Fruit fly (Drosophila melanogaster) whole organism, embryonic: ENCODE results near the gene CG31871.

Source experiments
- Atf-2 ChIP-seq: fragments of 200-800 bp; sonication (Bioruptor generic); optimal IDR thresholded peaks from 2 replicates; lab custom pipeline; 2016; ENCODE audit warnings: missing biosample characterization, missing genetic modification characterization
- B-H2 ChIP-seq: fragments of 200-800 bp; sonication (Bioruptor generic); optimal IDR thresholded peaks from 2 replicates; lab custom pipeline; 2018; ENCODE audit warnings: missing biosample characterization, mild to moderate bottlenecking, missing genetic modification characterization
- CG11560 ChIP-seq: fragments of 200-800 bp; sonication (Bioruptor generic); IDR thresholded peaks from 3 replicates; pipeline ENCODE4 v1.3.6; 2022; ENCODE audit warnings: missing biosample characterization, missing genetic modification characterization
- CG11695 ChIP-seq: fragments of 200-800 bp; sonication (Bioruptor generic); IDR thresholded peaks from 3 replicates; pipeline ENCODE4 v1.3.6; 2022; ENCODE audit warnings: missing biosample characterization, missing genetic modification characterization
- CG13894 ChIP-seq: fragments of 200-800 bp; sonication (Bioruptor generic); optimal IDR thresholded peaks from 3 replicates; lab custom pipeline; 2018; ENCODE audit warnings: missing biosample characterization, mild to moderate bottlenecking, missing genetic modification characterization, moderate library complexity
- CG15514 ChIP-seq: fragments of 200-800 bp; sonication (Bioruptor generic); optimal IDR thresholded peaks from 3 replicates; lab custom pipeline; 2017; ENCODE audit warnings: missing biosample characterization, missing genetic modification characterization, mild to moderate bottlenecking, moderate library complexity, missing genetic modification reagents
- CG1647 ChIP-seq: fragments of 200-800 bp; sonication (Bioruptor generic); optimal IDR thresholded peaks from 3 replicates; lab custom pipeline; 2016; ENCODE audit warnings: missing biosample characterization, missing genetic modification characterization
- CG17568 ChIP-seq: fragments of 200-800 bp; sonication (Bioruptor generic); optimal IDR thresholded peaks from 2 replicates; lab custom pipeline; 2018; ENCODE audit warnings: missing biosample characterization, mild to moderate bottlenecking, missing genetic modification characterization, moderate library complexity
- CG1792 ChIP-seq: fragments of 200-800 bp; sonication (Bioruptor generic); optimal IDR thresholded peaks from 2 replicates; lab custom pipeline; 2016; ENCODE audit warnings: missing biosample characterization, missing genetic modification characterization
- CG2116 ChIP-seq: fragments of 200-800 bp; sonication (Bioruptor generic); optimal IDR thresholded peaks from 3 replicates; lab custom pipeline; 2018; ENCODE audit warnings: missing biosample characterization, mild to moderate bottlenecking, missing genetic modification characterization
- CG32767 ChIP-seq: fragments of 200-800 bp; sonication (Bioruptor generic); IDR thresholded peaks from 2 replicates; pipeline ENCODE4 v1.3.6; 2022; ENCODE audit warnings: missing biosample characterization, missing genetic modification characterization
- CG34422 ChIP-seq: fragments of 200-800 bp; sonication (Bioruptor generic); IDR thresholded peaks from 3 replicates; pipeline ENCODE4 v1.3.6; 2022; ENCODE audit warnings: missing biosample characterization, missing genetic modification characterization
- CG4820 ChIP-seq: fragments of 200-800 bp; sonication (Bioruptor generic); optimal IDR thresholded peaks from 3 replicates; lab custom pipeline; 2016; ENCODE audit warnings: missing biosample characterization, missing genetic modification characterization
- CG5953 ChIP-seq: fragments of 200-800 bp; sonication (Bioruptor generic); IDR thresholded peaks from 2 replicates; pipeline ENCODE4 v1.3.6; 2022; ENCODE audit warnings: missing biosample characterization, missing genetic modification characterization
- CG9817 ChIP-seq: fragments of 200-800 bp; sonication (Bioruptor generic); optimal IDR thresholded peaks from 2 replicates; lab custom pipeline; 2018; ENCODE audit warnings: missing biosample characterization, mild to moderate bottlenecking, missing genetic modification characterization, moderate library complexity
- Dbx ChIP-seq: fragments of 200-800 bp; sonication (Bioruptor generic); IDR thresholded peaks from 3 replicates; pipeline ENCODE4 v1.3.6; 2022; ENCODE audit warnings: missing biosample characterization, missing genetic modification characterization
- Dek ChIP-seq: fragments of 200-800 bp; sonication (Bioruptor generic); optimal IDR thresholded peaks from 3 replicates; lab custom pipeline; 2019; ENCODE audit warnings: missing biosample characterization, mild to moderate bottlenecking, missing genetic modification characterization, moderate library complexity
- Fer2 ChIP-seq: fragments of 200-800 bp; sonication (Bioruptor generic); optimal IDR thresholded peaks from 2 replicates; lab custom pipeline; 2018; ENCODE audit warnings: missing biosample characterization, mild to moderate bottlenecking, missing genetic modification characterization, moderate library complexity
- Fer3 ChIP-seq: fragments of 200-800 bp; sonication (Bioruptor generic); optimal IDR thresholded peaks from 2 replicates; lab custom pipeline; 2018; ENCODE audit warnings: missing biosample characterization, mild to moderate bottlenecking, missing genetic modification characterization, moderate library complexity
- Jarid2 ChIP-seq: fragments of 200-800 bp; sonication (Bioruptor generic); optimal IDR thresholded peaks from 3 replicates; lab custom pipeline; 2017; ENCODE audit warnings: mild to moderate bottlenecking, missing biosample characterization, missing genetic modification reagents, missing genetic modification characterization
- Nf-YA ChIP-seq: fragments of 200-800 bp; sonication (Bioruptor generic); IDR thresholded peaks from 2 replicates; pipeline ENCODE4 v1.3.6; 2022; ENCODE audit warnings: missing biosample characterization, missing genetic modification characterization
- Optix ChIP-seq: fragments of 200-800 bp; sonication (Bioruptor generic); IDR thresholded peaks from 3 replicates; pipeline ENCODE4 v1.3.6; 2022; ENCODE audit warnings: missing biosample characterization, missing genetic modification characterization
- Stat92E ChIP-seq, 3 experiments: fragments of >200 bp in 2 of 3; fragments of 200-800 bp in 1 of 3; sonication (Bioruptor generic) in 1 of 3; optimal IDR thresholded peaks; 2 replicates each; lab custom pipeline; 2017 to 2019; ENCODE audit warnings: missing biosample characterization in 3 of 3, missing genetic modification characterization in 3 of 3, mild to moderate bottlenecking in 1 of 3, moderate library complexity in 1 of 3
- Taf1 ChIP-seq: fragments of 200-800 bp; sonication (Bioruptor generic); IDR thresholded peaks from 2 replicates; pipeline ENCODE4 v1.3.6; 2022; ENCODE audit warnings: missing biosample characterization, missing genetic modification characterization
- cas ChIP-seq: fragments of 200-800 bp; sonication (Bioruptor generic); IDR thresholded peaks from 2 replicates; pipeline ENCODE4 v1.3.6; 2022; ENCODE audit warnings: missing biosample characterization, missing genetic modification characterization
- caup ChIP-seq: fragments of 200-800 bp; sonication (Bioruptor generic); optimal IDR thresholded peaks from 3 replicates; lab custom pipeline; 2017; ENCODE audit warnings: missing biosample characterization, mild to moderate bottlenecking, missing genetic modification characterization, moderate library complexity; ENCODE audit not compliant: severe bottlenecking
- chm ChIP-seq: fragments of 200-800 bp; sonication (Bioruptor generic); IDR thresholded peaks from 2 replicates; pipeline ENCODE4 v1.3.6; 2022; ENCODE audit warnings: missing biosample characterization, missing genetic modification characterization
- crc ChIP-seq: fragments of 200-800 bp; sonication (Bioruptor generic); optimal IDR thresholded peaks from 2 replicates; lab custom pipeline; 2016; ENCODE audit warnings: missing biosample characterization, missing genetic modification characterization
- crol ChIP-seq: fragments of 200-800 bp; sonication (Bioruptor generic); IDR thresholded peaks from 2 replicates; pipeline ENCODE4 v1.3.6; 2022; ENCODE audit warnings: missing biosample characterization, missing genetic modification characterization
- crp ChIP-seq, 2 experiments: fragments of 200-800 bp; sonication (Bioruptor generic); optimal IDR thresholded peaks; 2 replicates in 1 of 2; 3 replicates in 1 of 2; lab custom pipeline; 2017; ENCODE audit warnings: missing biosample characterization in 2 of 2, missing genetic modification characterization in 2 of 2, mild to moderate bottlenecking in 1 of 2, moderate library complexity in 1 of 2
- cwo ChIP-seq: fragments of 200-800 bp; sonication (Bioruptor generic); optimal IDR thresholded peaks from 3 replicates; lab custom pipeline; 2017; ENCODE audit warnings: missing biosample characterization, missing genetic modification characterization, mild to moderate bottlenecking, moderate library complexity, missing genetic modification reagents
- dan ChIP-seq: fragments of 200-800 bp; sonication (Bioruptor generic); IDR thresholded peaks from 2 replicates; pipeline ENCODE4 v1.3.6; 2022; ENCODE audit warnings: missing biosample characterization, missing genetic modification characterization
- dysf ChIP-seq: fragments of 200-800 bp; sonication (Bioruptor generic); IDR thresholded peaks from 3 replicates; pipeline ENCODE4 v1.3.6; 2022; ENCODE audit warnings: missing biosample characterization, missing genetic modification characterization
- gem ChIP-seq: fragments of 200-800 bp; sonication (Bioruptor generic); optimal IDR thresholded peaks from 2 replicates; lab custom pipeline; 2019; ENCODE audit warnings: missing biosample characterization, mild to moderate bottlenecking, missing genetic modification characterization, moderate library complexity
- gsb ChIP-seq: fragments of 200-800 bp; sonication (Bioruptor generic); IDR thresholded peaks from 2 replicates; pipeline ENCODE4 v1.3.6; 2022; ENCODE audit warnings: missing biosample characterization, missing genetic modification characterization
- hbn ChIP-seq: fragments of 200-800 bp; sonication (Bioruptor generic); IDR thresholded peaks from 2 replicates; pipeline ENCODE4 v1.3.6; 2022; ENCODE audit warnings: missing biosample characterization, missing genetic modification characterization; ENCODE audit not compliant: partially characterized antibody
- hth ChIP-seq: fragments of >200 bp; optimal IDR thresholded peaks from 2 replicates; lab custom pipeline; 2017; ENCODE audit warnings: inconsistent platforms
- insv ChIP-seq, 2 experiments: fragments of 200-800 bp; sonication (Bioruptor generic); optimal IDR thresholded peaks; 3 replicates each; lab custom pipeline; 2016 to 2018; ENCODE audit warnings: missing biosample characterization in 2 of 2, missing genetic modification characterization in 2 of 2
- jumu ChIP-seq: fragments of 200-800 bp; sonication (Bioruptor generic); optimal IDR thresholded peaks from 3 replicates; lab custom pipeline; 2016; ENCODE audit warnings: missing biosample characterization, missing genetic modification characterization
- lmd ChIP-seq: fragments of 200-800 bp; sonication (Bioruptor generic); IDR thresholded peaks from 2 replicates; pipeline ENCODE4 v1.3.6; 2022; ENCODE audit warnings: missing biosample characterization, missing genetic modification characterization
- p53 ChIP-seq: fragments of 200-800 bp; sonication (Bioruptor generic); optimal IDR thresholded peaks from 2 replicates; lab custom pipeline; 2016; ENCODE audit warnings: missing biosample characterization, missing genetic modification characterization
- peb ChIP-seq: fragments of 200-800 bp; sonication (Bioruptor generic); IDR thresholded peaks from 2 replicates; pipeline ENCODE4 v1.3.6; 2022; ENCODE audit warnings: missing biosample characterization, missing genetic modification characterization
- phol ChIP-seq: fragments of 200-800 bp; sonication (Bioruptor generic); optimal IDR thresholded peaks from 3 replicates; lab custom pipeline; 2018; ENCODE audit warnings: missing biosample characterization, mild to moderate bottlenecking, missing genetic modification characterization, moderate library complexity
- ro ChIP-seq: fragments of 200-800 bp; sonication (Bioruptor generic); IDR thresholded peaks from 2 replicates; pipeline ENCODE4 v1.3.6; 2022; ENCODE audit warnings: missing biosample characterization, missing genetic modification characterization
- sna ChIP-seq: fragments of 200-800 bp; sonication (Bioruptor generic); IDR thresholded peaks from 2 replicates; pipeline ENCODE4 v1.3.6; 2022; ENCODE audit warnings: missing biosample characterization, missing genetic modification characterization; ENCODE audit not compliant: partially characterized antibody
- sr ChIP-seq: fragments of 200-800 bp; sonication (Bioruptor generic); IDR thresholded peaks from 3 replicates; pipeline ENCODE4 v1.3.6; 2022; ENCODE audit warnings: missing biosample characterization, missing genetic modification characterization
- tgo ChIP-seq: fragments of 200-800 bp; sonication (Bioruptor generic); IDR thresholded peaks from 3 replicates; pipeline ENCODE4 v1.3.6; 2022; ENCODE audit warnings: missing biosample characterization, missing genetic modification characterization
- tup ChIP-seq: fragments of 200-800 bp; sonication (Bioruptor generic); optimal IDR thresholded peaks from 2 replicates; lab custom pipeline; 2016; ENCODE audit warnings: missing biosample characterization, mild to moderate bottlenecking, missing genetic modification characterization, moderate library complexity

The CG31871 gene

DNA sequence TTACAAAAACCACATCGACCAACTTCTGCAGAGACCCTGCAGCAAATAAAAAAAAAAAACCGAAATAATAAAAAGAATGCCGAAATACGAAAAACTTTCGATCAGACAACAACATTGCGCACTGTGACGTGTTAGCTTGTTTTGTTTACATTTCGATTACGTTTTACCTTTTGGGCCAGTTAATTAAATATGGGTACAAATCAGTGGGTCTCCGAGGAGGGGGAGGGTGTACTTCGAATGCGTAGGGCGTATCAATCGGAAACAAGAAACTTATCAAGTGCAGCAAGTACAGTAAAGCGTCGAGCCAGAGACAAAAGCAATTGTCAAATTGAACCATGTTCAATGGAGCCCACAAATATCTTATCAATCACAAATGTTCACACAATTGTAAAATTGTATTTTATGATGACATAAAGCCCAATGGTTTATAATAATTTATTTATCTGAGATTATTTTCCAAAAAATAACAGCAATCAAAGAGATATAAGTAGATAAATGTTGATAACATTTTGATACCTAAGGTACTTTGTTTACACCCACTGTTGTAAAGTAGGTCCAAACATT lies 39.7 kb downstream of the CG31871 start, which contains the start of gene Lip1 (continued):
- TF ChIP-seq hbn (GFP tag; lab: Robert Waterston, UW): no peak
- TF ChIP-seq gsb (GFP tag; lab: Robert Waterston, UW): no peak
- no peak for TF ChIP-seq peb (GFP tag; lab: Robert Waterston, UW)
- TF ChIP-seq Dbx (GFP tag; lab: Robert Waterston, UW): no peak
- no peak for TF ChIP-seq cas (GFP tag; lab: Robert Waterston, UW)
- no peak for TF ChIP-seq CG1647 (GFP tag; lab: Kevin White, UChicago)
- no peak for TF ChIP-seq hth (lab: Kevin White, UChicago)
- no peak for TF ChIP-seq Fer3 (tag; lab: Kevin White, UChicago)
- no peak for TF ChIP-seq p53
- TF ChIP-seq, all 482 proteins: peak for 9

DNA sequence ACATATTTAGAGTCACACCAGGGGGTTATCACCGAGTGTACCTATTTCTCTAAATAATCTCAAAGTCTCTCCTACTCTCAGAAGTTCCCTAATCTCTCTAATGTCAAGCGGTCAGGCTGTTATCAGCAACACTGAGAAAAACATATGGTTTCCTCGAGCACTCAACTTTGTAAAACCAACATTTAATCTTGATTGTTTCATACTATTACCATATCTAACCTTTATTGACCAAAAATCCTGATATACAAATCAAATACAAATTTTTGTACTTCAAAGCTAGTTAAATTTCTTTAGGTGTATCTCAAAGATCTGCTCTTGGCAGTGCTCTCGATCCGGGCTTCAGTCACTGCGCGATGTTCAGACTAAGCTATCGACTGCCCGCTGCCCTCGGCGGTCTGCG lies 41.4 kb downstream of the CG31871 start, which contains the start of gene CG6415:
CG6415 (plus strand) TSS at position 341 of the 400 bp plus-strand sequence.
- peak; percentile 71 for TF ChIP-seq CG1792 (GFP tag; lab: Kevin White, UChicago)
- peak; percentile 79 for TF ChIP-seq phol
- peak; percentile 44 for TF ChIP-seq CG15514
- TF ChIP-seq CG32767: peak; percentile 21; the same call in 1 of the 2 replicates
- TF ChIP-seq dysf (GFP tag; lab: Robert Waterston, UW): peak; percentile 80
- TF ChIP-seq CG11695 (GFP tag; lab: Robert Waterston, UW): peak; percentile 81; the same call in 2 of the 3 replicates
- TF ChIP-seq lmd (GFP tag; lab: Robert Waterston, UW): peak; percentile 74
- TF ChIP-seq crp (GFP tag; optimal IDR thresholded peaks at IDR 0.05; lab: Kevin White, UChicago): peak in 1 of 2 experiments; percentile 10
- TF ChIP-seq tup (GFP tag; lab: Kevin White, UChicago): peak; percentile 36
- TF ChIP-seq Nf-YA (GFP tag; lab: Robert Waterston, UW): no peak
- peak; percentile 42; the same call in 1 of the 3 replicates for TF ChIP-seq Optix (GFP tag; lab: Robert Waterston, UW)
- TF ChIP-seq Atf-2 (GFP tag; lab: Kevin White, UChicago): peak; percentile 61
- 0 out of 3 replicates have a peak, but pooled peaks have one; percentile 40 for TF ChIP-seq CG11560 (tag; lab: Robert Waterston, UW)
- peak; percentile 23 for TF ChIP-seq Jarid2
- peak; percentile 87 for TF ChIP-seq gem (tag; lab: Kevin White, UChicago)
- TF ChIP-seq CG13894 (tag; lab: Kevin White, UChicago): peak; percentile 43
- TF ChIP-seq Stat92E (GFP tag; optimal IDR thresholded peaks at IDR 0.05; lab: Kevin White, UChicago): no peak
- peak; percentile 76 for TF ChIP-seq CG9817
- peak; percentile 63 for TF ChIP-seq cwo
- 0 out of 2 replicates have a peak, but pooled peaks have one; percentile 21 for TF ChIP-seq crol (GFP tag; lab: Robert Waterston, UW)
- TF ChIP-seq Fer2: peak; percentile 57
- TF ChIP-seq crc: peak; percentile 52
- no peak for TF ChIP-seq CG5953
- peak; percentile 61 for TF ChIP-seq CG17568 (GFP tag; lab: Kevin White, UChicago)
- no peak for TF ChIP-seq insv (GFP tag; optimal IDR thresholded peaks at IDR 0.05; lab: Kevin White, UChicago)
- TF ChIP-seq caup: peak; percentile 57
- peak; percentile 71 for TF ChIP-seq tgo (GFP tag; lab: Robert Waterston, UW)
- TF ChIP-seq dan (GFP tag; lab: Robert Waterston, UW): no peak
- TF ChIP-seq CG2116 (GFP tag; lab: Kevin White, UChicago): peak; percentile 12
- peak; percentile 61; the same call in 1 of the 2 replicates for TF ChIP-seq chm
- peak; percentile 75 for TF ChIP-seq CG4820 (GFP tag; lab: Kevin White, UChicago)
- peak; percentile 25; the same call in 1 of the 2 replicates for TF ChIP-seq ro (GFP tag; lab: Robert Waterston, UW)
- TF ChIP-seq B-H2: no peak
- peak; percentile 61; the same call in 1 of the 3 replicates for TF ChIP-seq CG34422 (GFP tag; lab: Robert Waterston, UW)
- TF ChIP-seq Dek (tag; lab: Kevin White, UChicago): peak; percentile 58
- no peak for TF ChIP-seq sr (GFP tag; lab: Robert Waterston, UW)
- TF ChIP-seq sna (GFP tag; lab: Robert Waterston, UW): no peak
- TF ChIP-seq Taf1: peak; percentile 17; the same call in 1 of the 2 replicates
- TF ChIP-seq jumu (GFP tag; lab: Kevin White, UChicago): peak; percentile 46
